Worm (Caenorhabditis elegans) whole organism, L1 larva: ENCODE data around the gene pigg-1.

ENCODE experiments used
- C16A3.4 ChIP-seq: fragments of 150-350 bp; optimal IDR thresholded peaks from 2 replicates; lab custom pipeline; 2014; ENCODE audit warnings: missing biosample characterization, missing genetic modification characterization
- F16B12.6 ChIP-seq: fragments of 150-350 bp; optimal IDR thresholded peaks from 2 replicates; lab custom pipeline; 2014; ENCODE audit warnings: missing biosample characterization, missing genetic modification characterization
- alr-1 ChIP-seq: fragments of 200-800 bp; sonication (Bioruptor generic); optimal IDR thresholded peaks from 2 replicates; lab custom pipeline; 2018; ENCODE audit warnings: borderline replicate concordance, mild to moderate bottlenecking, missing genetic modification characterization, missing compliant biosample characterization
- ceh-8 ChIP-seq: fragments of 200-800 bp; sonication (Bioruptor generic); optimal IDR thresholded peaks from 2 replicates; lab custom pipeline; 2018; ENCODE audit warnings: mild to moderate bottlenecking, missing genetic modification characterization, moderate library complexity, missing compliant biosample characterization
- ceh-88 ChIP-seq: fragments of 200-800 bp; sonication (Bioruptor generic); IDR thresholded peaks from 2 replicates; pipeline ENCODE4 v1.3.6; 2022; ENCODE audit warnings: missing genetic modification characterization, missing compliant biosample characterization
- ces-1 ChIP-seq: fragments of 150-350 bp; optimal IDR thresholded peaks from 2 replicates; lab custom pipeline; 2014; ENCODE audit warnings: missing biosample characterization, missing genetic modification reagents, missing genetic modification characterization
- dpl-1 ChIP-seq, 3 experiments: fragments of 150-350 bp in 2 of 3; sonication (generic microtip) in 1 of 3; optimal IDR thresholded peaks; 2 replicates each; lab custom pipeline; 2014 to 2017; ENCODE audit warnings: missing biosample characterization in 3 of 3, missing genetic modification characterization in 3 of 3, missing genetic modification reagents in 3 of 3
- dsc-1 ChIP-seq: sonication (generic microtip); optimal IDR thresholded peaks from 2 replicates; lab custom pipeline; 2016; ENCODE audit warnings: mild to moderate bottlenecking, missing genetic modification characterization, missing compliant biosample characterization
- efl-1 ChIP-seq, 4 experiments: fragments of 150-350 bp; optimal IDR thresholded peaks in 3 of 4; peaks in 1 of 4; 1 replicate in 1 of 4; 2 replicates in 3 of 4; lab custom pipeline; 2014; ENCODE audit warnings: missing biosample characterization in 2 of 4, missing genetic modification characterization in 2 of 4, missing genetic modification reagents in 2 of 4
- efl-3 ChIP-seq: fragments of 200-800 bp; sonication (Bioruptor generic); optimal IDR thresholded peaks from 2 replicates; lab custom pipeline; 2018; ENCODE audit warnings: mild to moderate bottlenecking, missing genetic modification characterization, missing compliant biosample characterization
- elt-2 ChIP-seq: sonication (generic microtip); optimal IDR thresholded peaks from 2 replicates; lab custom pipeline; 2016; ENCODE audit warnings: missing genetic modification characterization, mild to moderate bottlenecking, inconsistent platforms, missing compliant biosample characterization, missing genetic modification reagents
- elt-3 ChIP-seq, 6 experiments: fragments of 150-350 bp in 1 of 6; sonication (generic microtip); optimal IDR thresholded peaks; 2 replicates each; lab custom pipeline; 2017 to 2018; ENCODE audit warnings: missing biosample characterization in 6 of 6, missing genetic modification characterization in 6 of 6, inconsistent platforms in 1 of 6
- ets-5 ChIP-seq: fragments of 200-800 bp; sonication (Bioruptor generic); IDR thresholded peaks from 2 replicates; pipeline ENCODE4 v1.3.6; 2022; ENCODE audit warnings: missing genetic modification characterization, missing compliant biosample characterization
- fkh-10 ChIP-seq: sonication (generic microtip); optimal IDR thresholded peaks from 2 replicates; lab custom pipeline; 2017; ENCODE audit warnings: missing biosample characterization, missing genetic modification reagents, missing genetic modification characterization
- fkh-4 ChIP-seq: sonication (generic microtip); optimal IDR thresholded peaks from 2 replicates; lab custom pipeline; 2016; ENCODE audit warnings: missing compliant biosample characterization, missing genetic modification characterization, borderline replicate concordance
- fkh-8 ChIP-seq: sonication (generic microtip); optimal IDR thresholded peaks from 2 replicates; lab custom pipeline; 2016; ENCODE audit warnings: mild to moderate bottlenecking, missing genetic modification characterization, missing compliant biosample characterization
- fos-1 ChIP-seq: fragments of 150-350 bp; optimal IDR thresholded peaks from 2 replicates; lab custom pipeline; 2014; ENCODE audit warnings: missing biosample characterization, missing genetic modification characterization
- grh-1 ChIP-seq: fragments of 200-800 bp; sonication (Bioruptor generic); IDR thresholded peaks from 2 replicates; pipeline ENCODE4 v1.3.6; 2022; ENCODE audit warnings: missing genetic modification reagents, missing genetic modification characterization, missing compliant biosample characterization
- hlh-17 ChIP-seq: fragments of 200-800 bp; sonication (Bioruptor generic); optimal IDR thresholded peaks from 2 replicates; lab custom pipeline; 2018; ENCODE audit warnings: missing genetic modification characterization, mild to moderate bottlenecking, missing compliant biosample characterization, moderate library complexity, borderline replicate concordance
- hlh-4 ChIP-seq: sonication (generic microtip); optimal IDR thresholded peaks from 2 replicates; lab custom pipeline; 2016; ENCODE audit warnings: mild to moderate bottlenecking, missing genetic modification characterization, missing compliant biosample characterization
- hpl-2 ChIP-seq: fragments of 150-350 bp; optimal IDR thresholded peaks from 2 replicates; lab custom pipeline; 2014; ENCODE audit warnings: missing biosample characterization, missing genetic modification reagents, missing genetic modification characterization
- irx-1 ChIP-seq: sonication (generic microtip); optimal IDR thresholded peaks from 2 replicates; lab custom pipeline; 2016; ENCODE audit warnings: missing genetic modification characterization, missing compliant biosample characterization
- jun-1 ChIP-seq: fragments of 150-350 bp; optimal IDR thresholded peaks from 2 replicates; lab custom pipeline; 2014; ENCODE audit warnings: missing biosample characterization, missing genetic modification reagents, missing genetic modification characterization
- lin-35 ChIP-seq, 2 experiments: fragments of 150-350 bp; optimal IDR thresholded peaks; 2 replicates each; lab custom pipeline; 2014; ENCODE audit warnings: missing biosample characterization in 2 of 2, missing genetic modification characterization in 2 of 2, missing genetic modification reagents in 2 of 2
- lin-39 ChIP-seq: fragments of 150-350 bp; optimal IDR thresholded peaks from 2 replicates; lab custom pipeline; 2014; ENCODE audit warnings: missing biosample characterization, missing genetic modification reagents, missing genetic modification characterization
- lir-3 ChIP-seq: sonication (generic microtip); optimal IDR thresholded peaks from 2 replicates; lab custom pipeline; 2016; ENCODE audit warnings: mild to moderate bottlenecking, missing genetic modification characterization, moderate library complexity, missing compliant biosample characterization; ENCODE audit not compliant: poor library complexity
- mab-9 ChIP-seq: fragments of 200-800 bp; sonication (Bioruptor generic); IDR thresholded peaks from 2 replicates; pipeline ENCODE4 v1.3.6; 2022; ENCODE audit warnings: missing genetic modification reagents, missing genetic modification characterization, missing compliant biosample characterization
- mdl-1 ChIP-seq, 2 experiments: fragments of 150-350 bp; optimal IDR thresholded peaks; 2 replicates each; lab custom pipeline; 2014 to 2017; ENCODE audit warnings: missing biosample characterization in 2 of 2, missing genetic modification characterization in 2 of 2, inconsistent platforms in 1 of 2
- mef-2 ChIP-seq: fragments of 150-350 bp; optimal IDR thresholded peaks from 2 replicates; lab custom pipeline; 2014; ENCODE audit warnings: missing biosample characterization, missing genetic modification characterization
- nhr-19 ChIP-seq: fragments of 200-800 bp; sonication (Bioruptor generic); conservative IDR thresholded peaks from 2 replicates; pipeline ENCODE4 v1.3.6; 2022; ENCODE audit warnings: missing genetic modification characterization, missing compliant biosample characterization
- nhr-20 ChIP-seq: sonication (generic microtip); optimal IDR thresholded peaks from 2 replicates; lab custom pipeline; 2016; ENCODE audit warnings: mild to moderate bottlenecking, missing genetic modification characterization, missing compliant biosample characterization
- nhr-237 ChIP-seq: fragments of 150-350 bp; optimal IDR thresholded peaks from 2 replicates; lab custom pipeline; 2014; ENCODE audit warnings: missing biosample characterization, missing genetic modification characterization
- nhr-47 ChIP-seq: sonication (generic microtip); optimal IDR thresholded peaks from 2 replicates; lab custom pipeline; 2016; ENCODE audit warnings: mild to moderate bottlenecking, missing genetic modification characterization, moderate library complexity, missing compliant biosample characterization
- nhr-71 ChIP-seq: sonication (generic microtip); optimal IDR thresholded peaks from 2 replicates; lab custom pipeline; 2016; ENCODE audit warnings: mild to moderate bottlenecking, missing genetic modification characterization, moderate library complexity, missing compliant biosample characterization
- nhr-84 ChIP-seq: sonication (generic microtip); optimal IDR thresholded peaks from 2 replicates; lab custom pipeline; 2017; ENCODE audit warnings: missing biosample characterization, missing genetic modification characterization
- nhr-85 ChIP-seq: sonication (generic microtip); peaks from one replicate; lab custom pipeline; 2016; ENCODE audit warnings: missing genetic modification characterization, inconsistent platforms, missing compliant biosample characterization
- pax-3 ChIP-seq: fragments of 200-800 bp; sonication (Bioruptor generic); optimal IDR thresholded peaks from 2 replicates; lab custom pipeline; 2018; ENCODE audit warnings: mild to moderate bottlenecking, missing genetic modification characterization, moderate library complexity, missing compliant biosample characterization
- pqm-1 ChIP-seq: sonication (generic microtip); optimal IDR thresholded peaks from 3 replicates; lab custom pipeline; 2017; ENCODE audit warnings: missing biosample characterization, missing genetic modification characterization
- skn-1 ChIP-seq: fragments of 150-350 bp; optimal IDR thresholded peaks from 2 replicates; lab custom pipeline; 2014; ENCODE audit warnings: missing biosample characterization, missing genetic modification characterization
- snpc-4 ChIP-seq: fragments of 150-350 bp; optimal IDR thresholded peaks from 2 replicates; lab custom pipeline; 2014; ENCODE audit warnings: missing biosample characterization, missing genetic modification characterization
- snu-23 ChIP-seq: sonication (generic microtip); optimal IDR thresholded peaks from 2 replicates; lab custom pipeline; 2016; ENCODE audit warnings: missing genetic modification characterization, missing compliant biosample characterization
- sox-4 ChIP-seq: sonication (generic microtip); optimal IDR thresholded peaks from 2 replicates; lab custom pipeline; 2016; ENCODE audit warnings: missing genetic modification characterization, missing compliant biosample characterization
- sptf-1 ChIP-seq: fragments of 150-350 bp; optimal IDR thresholded peaks from 2 replicates; lab custom pipeline; 2014; ENCODE audit warnings: missing biosample characterization, missing genetic modification characterization
- tbx-2 ChIP-seq: sonication (generic microtip); optimal IDR thresholded peaks from 2 replicates; lab custom pipeline; 2016; ENCODE audit warnings: missing genetic modification characterization, missing compliant biosample characterization
- unc-130 ChIP-seq: fragments of 150-350 bp; optimal IDR thresholded peaks from 2 replicates; lab custom pipeline; 2017; ENCODE audit warnings: missing biosample characterization, missing genetic modification characterization, inconsistent platforms
- unc-86 ChIP-seq: sonication (generic microtip); optimal IDR thresholded peaks from 2 replicates; lab custom pipeline; 2016; ENCODE audit warnings: missing genetic modification characterization, missing compliant biosample characterization
- unc-98 ChIP-seq: fragments of 200-800 bp; sonication (Bioruptor generic); IDR thresholded peaks from 2 replicates; pipeline ENCODE4 v1.3.6; 2022; ENCODE audit warnings: missing genetic modification characterization, missing compliant biosample characterization
- zip-4 ChIP-seq: fragments of 200-800 bp; sonication (Bioruptor generic); optimal IDR thresholded peaks from 2 replicates; lab custom pipeline; 2018; ENCODE audit warnings: mild to moderate bottlenecking, missing genetic modification characterization, moderate library complexity, missing compliant biosample characterization
- ztf-11 ChIP-seq, 2 experiments: sonication (generic microtip); optimal IDR thresholded peaks; 2 replicates each; lab custom pipeline; 2016 to 2017; ENCODE audit warnings: missing genetic modification characterization in 2 of 2, missing biosample characterization in 1 of 2, missing compliant biosample characterization in 1 of 2

Gene pigg-1

DNA sequence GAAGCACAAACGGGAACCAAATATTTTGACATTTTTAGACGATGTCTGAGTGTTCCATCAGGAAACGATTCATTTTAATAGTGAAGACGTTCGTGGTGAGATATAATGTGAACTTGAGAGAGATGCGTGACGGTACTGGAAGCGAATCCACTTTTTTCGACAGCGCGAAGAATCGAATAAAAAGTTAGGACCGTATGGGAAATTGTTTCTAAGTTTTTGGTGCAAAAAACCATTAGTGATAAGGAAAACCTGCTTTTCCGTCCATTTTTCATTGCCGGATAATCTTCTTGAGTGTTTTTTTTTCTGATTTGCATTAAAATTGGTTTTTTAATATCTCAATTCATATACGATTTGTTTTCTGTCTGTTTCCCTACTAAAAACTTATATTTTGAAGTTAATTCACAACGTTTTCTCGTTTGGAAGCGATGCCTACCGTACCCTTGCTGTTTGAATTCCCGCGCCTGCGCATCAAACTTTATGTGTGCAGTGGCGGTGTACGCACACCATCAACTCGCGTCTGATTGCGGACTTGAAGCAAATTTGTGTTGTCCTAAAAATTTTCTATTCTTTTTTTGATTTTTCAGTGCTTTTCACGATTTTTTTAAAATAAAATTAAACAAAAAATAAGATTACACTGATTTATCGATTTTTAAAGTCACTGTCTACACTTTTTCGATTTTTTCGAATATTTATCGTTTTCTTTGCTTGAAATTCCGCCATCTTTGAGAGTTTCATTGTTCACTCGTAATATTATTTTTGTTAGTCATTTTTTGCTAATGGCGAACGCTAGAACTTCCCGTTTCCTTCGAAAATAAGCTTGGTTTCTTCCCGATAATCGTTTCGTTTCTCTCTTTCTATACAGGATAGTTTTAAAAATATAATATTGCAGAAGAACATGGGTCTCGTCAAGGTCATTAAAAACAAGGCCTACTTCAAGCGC lies 30.8 kb downstream of the pigg-1 start, which contains the start of the genes col-38 and rpl-5:
TSS of gene col-38 (minus strand) at position 51 of the 940 bp plus-strand sequence.
TSS of gene rpl-5 (plus strand) at position 890 of the 940 bp plus-strand sequence.
- TF ChIP-seq hpl-2 (GFP tag; lab: Kevin White, UChicago): peak; percentile 45
- TF ChIP-seq unc-98: no peak
- peak; percentile 98 to 99 for TF ChIP-seq lin-35 (GFP tag; optimal IDR thresholded peaks at IDR 0.05; lab: Kevin White, UChicago)
- peak; percentile 96 for TF ChIP-seq C16A3.4 (tag; lab: Kevin White, UChicago)
- peak; percentile 97 to 99 (median 97) for TF ChIP-seq dpl-1 (GFP tag; optimal IDR thresholded peaks at IDR 0.05; lab: Kevin White, UChicago)
- TF ChIP-seq mef-2 (tag; lab: Kevin White, UChicago): peak; percentile 29
- no peak for TF ChIP-seq alr-1 (tag; lab: Kevin White, UChicago)
- TF ChIP-seq pqm-1 (tag; lab: Kevin White, UChicago): no peak
- peak; percentile 98 for TF ChIP-seq F16B12.6 (tag; lab: Kevin White, UChicago)
- peak; percentile 91 for TF ChIP-seq nhr-47 (tag; lab: Kevin White, UChicago)
- TF ChIP-seq nhr-237 (tag; lab: Kevin White, UChicago): peak; percentile 78
- peak; percentile 91 for TF ChIP-seq tbx-2 (tag; lab: Kevin White, UChicago)
- peak; percentile 73 for TF ChIP-seq lir-3 (tag; lab: Kevin White, UChicago)
- peak in 1 of 2 experiments; percentile 56 for TF ChIP-seq ztf-11 (tag; optimal IDR thresholded peaks at IDR 0.05; lab: Kevin White, UChicago)
- peak; percentile 82 for TF ChIP-seq dsc-1 (tag; lab: Kevin White, UChicago)
- TF ChIP-seq sptf-1 (tag; lab: Kevin White, UChicago): no peak
- peak; percentile 54 for TF ChIP-seq irx-1
- peak; percentile 30 for TF ChIP-seq sox-4
- TF ChIP-seq skn-1: peak; percentile 94
- TF ChIP-seq ets-5: no peak
- peak; percentile 47 for TF ChIP-seq lin-39 (tag; lab: Kevin White, UChicago)
- TF ChIP-seq nhr-85 (tag; lab: Kevin White, UChicago): peak; percentile 91
- TF ChIP-seq nhr-71 (tag; lab: Kevin White, UChicago): peak; percentile 94
- TF ChIP-seq pax-3: peak; percentile 82
- TF ChIP-seq unc-130 (tag; lab: Kevin White, UChicago): peak; percentile 96
- TF ChIP-seq elt-2 (tag; lab: Kevin White, UChicago): peak; percentile 66
- TF ChIP-seq snpc-4 (tag; lab: Kevin White, UChicago): peak; percentile 86
- peak; percentile 95 for TF ChIP-seq nhr-20
- TF ChIP-seq efl-3: no peak
- peak; percentile 47 for TF ChIP-seq zip-4 (GFP tag; lab: Kevin White, UChicago)
- no peak for TF ChIP-seq ces-1 (GFP tag; lab: Kevin White, UChicago)
- TF ChIP-seq snu-23 (GFP tag; lab: Kevin White, UChicago): peak; percentile 95
- no peak for TF ChIP-seq hlh-17
- TF ChIP-seq grh-1 (GFP tag; lab: Robert Waterston, UW): peak; percentile 75
- peak; percentile 88 for TF ChIP-seq nhr-19 (GFP tag; lab: Robert Waterston, UW)
- peak; percentile 79 for TF ChIP-seq unc-86 (tag; lab: Kevin White, UChicago)
- TF ChIP-seq ceh-88 (GFP tag; lab: Robert Waterston, UW): peak; percentile 79
- peak; percentile 79 for TF ChIP-seq fos-1 (tag; lab: Kevin White, UChicago)
- peak in 1 of 2 experiments; percentile 85 for TF ChIP-seq mdl-1 (tag; optimal IDR thresholded peaks at IDR 0.05; lab: Kevin White, UChicago)
- no peak for TF ChIP-seq nhr-84 (tag; lab: Kevin White, UChicago)
- TF ChIP-seq ceh-8 (GFP tag; lab: Kevin White, UChicago): peak; percentile 60
- TF ChIP-seq hlh-4 (tag; lab: Kevin White, UChicago): no peak
- TF ChIP-seq jun-1 (tag; lab: Kevin White, UChicago): peak; percentile 81
- peak; percentile 82 to 98 for TF ChIP-seq efl-1 (optimal IDR thresholded peaks at IDR 0.05; lab: Kevin White, UChicago)
- TF ChIP-seq efl-1 (GFP tag; optimal IDR thresholded peaks at IDR 0.05 in 1 of 2; lab: Kevin White, UChicago): peak; percentile 97 to 100
- peak; percentile 11 for TF ChIP-seq fkh-4 (tag; lab: Kevin White, UChicago)
- peak in 4 of 6 experiments; percentile 11 to 91 (median 82) for TF ChIP-seq elt-3 (tag; optimal IDR thresholded peaks at IDR 0.05; lab: Kevin White, UChicago)
- peak; percentile 72 for TF ChIP-seq fkh-10
- peak; percentile 93 for TF ChIP-seq fkh-8 (tag; lab: Kevin White, UChicago)
- TF ChIP-seq mab-9 (GFP tag; lab: Robert Waterston, UW): peak; percentile 52; the same call in 1 of the 2 replicates
